Worm (Caenorhabditis elegans) whole organism, L3 larva: ENCODE measurements around the gene par-5.

Experiments used
- R02D3.7 ChIP-seq: fragments of 150-350 bp; optimal IDR thresholded peaks from 2 replicates; lab custom pipeline; 2014; ENCODE audit warnings: missing biosample characterization, missing genetic modification characterization
- ZK546.5 ChIP-seq: sonication (generic microtip); optimal IDR thresholded peaks from 2 replicates; lab custom pipeline; 2017; ENCODE audit warnings: missing biosample characterization, missing genetic modification characterization
- ama-1 ChIP-seq: fragments of 150-350 bp; optimal IDR thresholded peaks from 2 replicates; lab custom pipeline; 2018
- ceh-28 ChIP-seq: fragments of 150-350 bp; optimal IDR thresholded peaks from 2 replicates; lab custom pipeline; 2014; ENCODE audit warnings: missing biosample characterization, missing genetic modification reagents, missing genetic modification characterization
- ceh-82 ChIP-seq: fragments of 150-350 bp; optimal IDR thresholded peaks from 2 replicates; lab custom pipeline; 2014; ENCODE audit warnings: missing biosample characterization, missing genetic modification characterization
- egl-27 ChIP-seq: sonication (generic microtip); optimal IDR thresholded peaks from 4 replicates; lab custom pipeline; 2017; ENCODE audit warnings: missing biosample characterization, missing genetic modification reagents, missing genetic modification characterization
- egl-5 ChIP-seq: fragments of 150-350 bp; optimal IDR thresholded peaks from 2 replicates; lab custom pipeline; 2017; ENCODE audit warnings: missing biosample characterization, missing genetic modification reagents, missing genetic modification characterization, inconsistent platforms
- elt-1 ChIP-seq: fragments of 150-350 bp; optimal IDR thresholded peaks from 2 replicates; lab custom pipeline; 2014; ENCODE audit warnings: missing biosample characterization, missing genetic modification characterization
- elt-3 ChIP-seq, 3 experiments: fragments of 150-350 bp in 1 of 3; sonication (generic microtip) in 2 of 3; optimal IDR thresholded peaks; 2 replicates in 2 of 3; 4 replicates in 1 of 3; lab custom pipeline; 2014 to 2017; ENCODE audit warnings: missing biosample characterization in 3 of 3, missing genetic modification characterization in 3 of 3
- eor-1 ChIP-seq, 2 experiments: fragments of 150-350 bp; optimal IDR thresholded peaks; 2 replicates each; lab custom pipeline; 2014 to 2018; ENCODE audit warnings: missing biosample characterization in 2 of 2, missing genetic modification characterization in 2 of 2
- fkh-10 ChIP-seq: sonication (generic microtip); optimal IDR thresholded peaks from 2 replicates; lab custom pipeline; 2017; ENCODE audit warnings: missing biosample characterization, missing genetic modification reagents, missing genetic modification characterization
- fkh-2 ChIP-seq: fragments of 150-350 bp; optimal IDR thresholded peaks from 2 replicates; lab custom pipeline; 2014; ENCODE audit warnings: missing biosample characterization, missing genetic modification reagents, missing genetic modification characterization
- jun-1 ChIP-seq: fragments of 150-350 bp; optimal IDR thresholded peaks from 2 replicates; lab custom pipeline; 2014; ENCODE audit warnings: missing biosample characterization, missing genetic modification reagents, missing genetic modification characterization
- lin-39 ChIP-seq: fragments of 150-350 bp; optimal IDR thresholded peaks from 2 replicates; lab custom pipeline; 2018; ENCODE audit warnings: missing biosample characterization, missing genetic modification reagents, missing genetic modification characterization
- mdl-1 ChIP-seq: fragments of 150-350 bp; optimal IDR thresholded peaks from 2 replicates; lab custom pipeline; 2014; ENCODE audit warnings: missing biosample characterization, missing genetic modification characterization
- mml-1 ChIP-seq: fragments of 150-350 bp; sonication (generic microtip); optimal IDR thresholded peaks from 3 replicates; lab custom pipeline; 2014; ENCODE audit warnings: missing biosample characterization, missing genetic modification characterization
- nfya-1 ChIP-seq: sonication (generic microtip); optimal IDR thresholded peaks from 2 replicates; lab custom pipeline; 2017; ENCODE audit warnings: missing genetic modification characterization, mild to moderate bottlenecking, missing compliant biosample characterization, antibody characterized with exemption, moderate library complexity; ENCODE audit not compliant: insufficient read depth
- nhr-11 ChIP-seq: fragments of 150-350 bp; optimal IDR thresholded peaks from 2 replicates; lab custom pipeline; 2014; ENCODE audit warnings: missing biosample characterization, missing genetic modification characterization
- nhr-237 ChIP-seq: fragments of 150-350 bp; optimal IDR thresholded peaks from 2 replicates; lab custom pipeline; 2014; ENCODE audit warnings: missing biosample characterization, missing genetic modification characterization
- nhr-25 ChIP-seq: sonication (generic microtip); optimal IDR thresholded peaks from 2 replicates; lab custom pipeline; 2017; ENCODE audit warnings: missing biosample characterization, missing genetic modification characterization
- nhr-43 ChIP-seq: sonication (generic microtip); optimal IDR thresholded peaks from 2 replicates; lab custom pipeline; 2016; ENCODE audit warnings: mild to moderate bottlenecking, missing genetic modification characterization, missing compliant biosample characterization; ENCODE audit not compliant: poor library complexity, severe bottlenecking
- nhr-67 ChIP-seq: fragments of 150-350 bp; optimal IDR thresholded peaks from 2 replicates; lab custom pipeline; 2014; ENCODE audit warnings: missing biosample characterization, missing genetic modification characterization
- nhr-76 ChIP-seq: fragments of 150-350 bp; sonication (generic microtip); optimal IDR thresholded peaks from 5 replicates; lab custom pipeline; 2014; ENCODE audit warnings: missing biosample characterization, missing genetic modification characterization
- nhr-77 ChIP-seq: fragments of 150-350 bp; optimal IDR thresholded peaks from 2 replicates; lab custom pipeline; 2014; ENCODE audit warnings: missing biosample characterization, missing genetic modification characterization
- sea-2 ChIP-seq: fragments of 150-350 bp; sonication (generic microtip); optimal IDR thresholded peaks from 4 replicates; lab custom pipeline; 2014; ENCODE audit warnings: missing biosample characterization, missing genetic modification reagents, missing genetic modification characterization
- snpc-4 ChIP-seq: fragments of 150-350 bp; optimal IDR thresholded peaks from 2 replicates; lab custom pipeline; 2014; ENCODE audit warnings: missing biosample characterization, missing genetic modification characterization
- unc-62 ChIP-seq: fragments of 150-350 bp; sonication (generic microtip); optimal IDR thresholded peaks from 4 replicates; lab custom pipeline; 2014; ENCODE audit warnings: missing biosample characterization, missing genetic modification reagents, missing genetic modification characterization
- zag-1 ChIP-seq: fragments of 150-350 bp; optimal IDR thresholded peaks from 2 replicates; lab custom pipeline; 2014; ENCODE audit warnings: missing biosample characterization, missing genetic modification characterization
- ztf-11 ChIP-seq: fragments of 150-350 bp; optimal IDR thresholded peaks from 2 replicates; lab custom pipeline; 2014; ENCODE audit warnings: missing biosample characterization, missing genetic modification characterization
- ztf-4 ChIP-seq: fragments of 150-350 bp; optimal IDR thresholded peaks from 2 replicates; lab custom pipeline; 2014; ENCODE audit warnings: missing biosample characterization, missing genetic modification characterization

The par-5 gene

DNA sequence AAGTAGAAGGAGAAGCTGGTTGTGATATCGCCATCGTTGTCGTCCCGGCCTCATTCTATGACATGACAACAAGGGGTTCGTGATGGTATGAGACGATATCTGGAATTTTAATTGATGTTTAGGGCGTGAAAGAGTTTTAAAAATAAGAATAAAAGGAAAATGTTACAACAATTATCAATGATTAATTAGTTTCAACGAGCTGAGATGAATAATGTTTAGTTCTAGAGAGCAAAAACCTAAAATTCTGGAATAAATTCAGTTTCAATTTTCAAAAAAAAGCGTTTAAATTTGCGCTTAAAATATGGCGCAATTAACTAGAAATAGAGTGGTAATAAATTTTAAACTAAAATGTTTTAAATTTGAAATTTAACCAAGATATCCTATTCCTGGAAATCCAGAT lies 29.2 kb downstream of the par-5 start, which contains the start of gene H01G02.3:
H01G02.3 (minus strand) TSS at position 101 of the 400 bp plus-strand sequence.
- TF ChIP-seq mml-1 (tag; lab: Kevin White, UChicago) (no peak), zag-1 (tag; lab: Kevin White, UChicago) (no peak), ztf-11 (tag; lab: Kevin White, UChicago) (no peak), nhr-25 (tag; lab: Kevin White, UChicago) (no peak), nhr-67 (tag; lab: Kevin White, UChicago) (no peak), nhr-43 (tag; lab: Kevin White, UChicago) (no peak), R02D3.7 (tag; lab: Kevin White, UChicago) (no peak)

DNA sequence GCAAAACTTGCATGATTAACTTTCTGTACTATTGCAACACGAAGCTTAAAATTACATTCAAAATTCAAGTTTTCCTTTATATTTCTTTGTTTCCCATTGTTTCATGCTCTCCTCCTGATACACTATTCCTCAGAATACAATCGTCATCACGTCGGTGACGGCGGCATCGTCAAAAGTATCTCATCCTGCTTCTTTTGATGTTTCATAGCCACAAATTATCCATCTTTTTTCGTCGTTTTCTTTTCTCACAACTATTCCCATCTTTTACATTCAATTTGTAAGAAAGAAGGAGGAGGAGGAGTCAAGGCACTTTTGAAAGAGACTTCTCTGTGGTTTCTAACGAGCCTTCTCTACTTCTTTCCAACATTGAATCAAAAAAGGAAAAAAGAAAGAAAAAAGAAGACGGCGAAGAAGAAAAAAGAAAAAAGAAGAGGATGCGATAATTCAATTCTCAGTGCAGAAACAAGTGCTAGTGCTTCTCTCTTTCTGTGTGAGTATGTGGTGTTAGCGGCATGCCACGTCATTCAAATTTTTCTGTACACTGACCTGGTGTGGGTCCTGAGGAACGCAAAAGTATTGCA lies 33.3 kb downstream of the par-5 start:
- TF ChIP-seq ceh-28 (tag; lab: Kevin White, UChicago) (no peak), nhr-237 (no peak), fkh-10 (GFP tag; lab: Kevin White, UChicago) (peak; percentile 84), jun-1 (tag; lab: Kevin White, UChicago) (no peak), mdl-1 (tag; lab: Kevin White, UChicago) (no peak), snpc-4 (tag; lab: Kevin White, UChicago) (peak; percentile 1), elt-3 (tag; optimal IDR thresholded peaks at IDR 0.05; lab: Kevin White, UChicago) (no peak), ceh-82 (tag; lab: Kevin White, UChicago) (no peak), nhr-11 (tag; lab: Kevin White, UChicago) (no peak), unc-62 (GFP tag; lab: Kevin White, UChicago) (no peak), egl-5 (no peak), mml-1 (tag; lab: Kevin White, UChicago) (no peak), nfya-1 (tag; lab: Kevin White, UChicago) (peak; percentile 40), fkh-2 (tag; lab: Kevin White, UChicago) (no peak), ama-1 (lab: Kevin White, UChicago) (no peak)

DNA sequence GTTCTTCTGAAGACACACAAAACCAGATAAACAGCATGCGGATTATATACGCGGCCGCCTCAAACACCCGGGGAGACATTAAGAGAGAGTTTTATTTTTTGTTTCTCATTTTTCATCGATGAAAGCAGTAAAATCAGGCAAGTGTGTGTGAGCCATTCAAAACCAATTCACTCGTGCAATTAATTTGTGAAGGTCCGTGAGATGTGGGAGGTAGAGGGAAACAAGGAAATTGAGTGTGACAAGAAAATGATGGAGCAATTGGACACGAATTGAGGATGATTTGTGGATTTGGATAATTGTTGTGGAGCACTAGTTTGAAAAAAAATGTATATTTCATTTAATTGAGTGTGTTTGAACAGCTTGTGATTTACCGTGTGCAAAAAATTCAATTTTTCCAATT lies 33.9 kb downstream of the par-5 start:
- TF ChIP-seq elt-1 (no peak), egl-5 (peak; percentile 81)

DNA sequence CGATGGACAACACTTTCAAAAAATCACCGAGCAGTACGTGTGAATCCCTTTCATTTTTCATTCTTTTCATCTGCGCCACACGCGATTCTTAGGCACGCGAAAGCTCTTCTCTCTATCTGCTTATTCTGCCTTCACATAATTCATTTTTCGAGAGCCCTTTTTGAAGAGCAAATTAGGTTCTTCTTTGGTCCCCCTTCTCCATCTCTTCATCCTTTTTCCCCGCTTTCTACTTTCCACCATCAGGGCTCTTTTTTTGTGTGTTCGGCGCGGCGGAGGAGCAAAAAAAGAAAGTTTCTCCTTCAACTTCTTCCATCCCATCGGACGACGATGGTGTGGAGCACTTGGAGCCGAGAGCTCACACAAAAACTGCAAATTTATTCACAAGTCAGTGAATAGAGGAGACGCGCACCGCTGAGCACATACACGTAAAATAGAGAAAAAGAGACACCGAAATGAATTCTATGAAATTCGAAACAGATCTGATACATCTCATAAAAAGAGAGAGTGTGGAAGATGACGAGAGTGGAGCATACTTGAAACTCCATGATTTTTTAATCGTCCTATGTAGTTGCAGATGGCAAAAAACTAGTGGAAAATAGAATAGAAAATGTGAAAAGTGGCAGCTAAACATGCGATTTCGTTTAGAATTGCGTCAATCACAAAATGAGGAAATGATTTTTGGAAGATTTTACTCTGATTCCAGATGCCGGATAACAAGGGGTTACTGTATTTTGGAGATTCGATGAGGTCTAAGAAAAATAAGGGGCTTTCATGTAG lies 36.5 kb downstream of the par-5 start:
- TF ChIP-seq jun-1 (tag; lab: Kevin White, UChicago) (no peak), nfya-1 (tag; lab: Kevin White, UChicago) (peak; percentile 2), fkh-10 (GFP tag; lab: Kevin White, UChicago) (peak; percentile 63), nhr-237 (no peak), snpc-4 (tag; lab: Kevin White, UChicago) (no peak)

- TF ChIP-seq nhr-77 (no peak), nhr-76 (tag; lab: Kevin White, UChicago) (no peak), nfya-1 (tag; lab: Kevin White, UChicago) (no peak), nhr-11 (tag; lab: Kevin White, UChicago) (no peak), zag-1 (tag; lab: Kevin White, UChicago) (no peak), egl-27 (tag; lab: Kevin White, UChicago) (no peak), fkh-10 (GFP tag; lab: Kevin White, UChicago) (no peak), nhr-237 (no peak), lin-39 (tag; lab: Kevin White, UChicago) (no peak), egl-5 (no peak), eor-1 (tag; optimal IDR thresholded peaks at IDR 0.05; lab: Kevin White, UChicago) (no peak), sea-2 (GFP tag; lab: Kevin White, UChicago) (no peak), snpc-4 (tag; lab: Kevin White, UChicago) (no peak), ama-1 (lab: Kevin White, UChicago) (no peak), ztf-4 (tag; lab: Kevin White, UChicago) (no peak), ZK546.5 (tag; lab: Kevin White, UChicago) (no peak)
These were observed 38.9 kb downstream of the par-5 start for ce11 chrIV:11782846-11783245.
